Worm (Caenorhabditis elegans): ENCODE data around the gene Y49F6A.11.

Y49F6A.11 gene

DNA sequence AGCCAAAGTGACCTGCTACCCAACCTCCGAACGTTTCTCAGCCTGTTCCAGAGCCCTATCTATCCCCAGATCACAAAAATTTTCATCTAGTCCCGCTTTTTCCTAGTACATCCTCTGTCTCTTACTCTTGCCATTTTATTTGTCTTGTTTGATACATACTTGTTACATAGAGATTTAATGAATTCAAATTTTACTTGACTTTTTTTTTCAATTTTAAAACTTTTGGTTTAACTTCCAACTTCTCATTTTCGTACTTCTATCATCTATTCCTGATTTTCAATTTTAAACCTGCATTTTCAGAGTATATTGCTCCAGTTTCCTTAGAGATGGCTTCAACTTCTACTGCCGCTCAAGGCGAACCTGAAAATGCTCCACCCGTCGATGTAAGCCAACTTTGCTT lies 28.3 kb upstream of the Y49F6A.11 start, which contains the start of gene M151.3:
Gene M151.3 (plus strand): TSS at position 301 of the 400 bp plus-strand sequence.
- TF ChIP-seq ztf-6 (GFP tag; IDR thresholded peaks at IDR 0.05) = no peak

DNA sequence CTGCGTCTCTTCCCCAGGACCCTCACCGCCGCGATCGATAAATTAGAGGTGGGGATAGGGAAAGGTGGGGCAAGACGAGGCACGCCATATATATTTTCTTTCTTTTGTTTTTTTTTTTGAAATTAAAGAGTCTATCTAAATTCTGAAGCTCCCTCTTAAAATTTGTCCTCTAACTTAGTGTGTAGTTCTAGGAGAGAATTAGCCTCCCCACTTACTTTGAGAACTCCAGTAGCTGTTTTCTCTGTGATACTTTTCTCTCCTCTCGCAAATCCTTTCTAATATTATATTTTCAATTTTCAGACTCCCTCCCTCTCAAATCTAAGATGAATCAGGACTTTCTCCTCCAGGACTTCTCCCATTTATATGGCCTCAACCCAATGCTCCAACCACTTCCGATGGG lies 23.4 kb upstream of the Y49F6A.11 start, which contains the start of gene M151.7:
Gene M151.7 (plus strand): TSS at position 301 of the 400 bp plus-strand sequence.
- no peak for TF ChIP-seq nhr-27 (tag; optimal IDR thresholded peaks at IDR 0.05)

DNA sequence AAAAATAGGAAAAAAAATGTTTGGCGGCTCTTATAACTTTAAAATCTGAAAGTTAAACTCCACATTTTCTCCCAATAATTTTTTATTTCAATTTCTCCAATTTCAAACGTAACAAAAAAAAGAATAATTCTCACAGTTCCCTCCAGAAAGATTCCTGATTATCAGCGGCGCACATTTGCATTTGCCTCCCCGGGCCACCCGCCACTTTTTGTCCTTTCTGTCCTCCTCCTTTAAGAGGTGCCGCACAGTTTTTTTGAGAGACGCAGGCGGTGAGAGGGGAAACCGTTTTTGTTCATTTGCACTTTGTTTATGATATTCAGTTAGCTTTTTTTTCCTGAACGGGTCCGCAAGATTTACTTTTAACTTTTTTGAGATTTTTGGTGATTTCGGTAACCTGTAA lies 22.2 kb upstream of the Y49F6A.11 start:
- TF ChIP-seq aptf-2 (GFP tag; conservative IDR thresholded peaks at IDR 0.05) (peak; percentile 56; the same call in 1 of the 2 replicates), madf-8 (GFP tag; conservative IDR thresholded peaks at IDR 0.05) (0 out of 2 replicates have a peak, but pooled peaks have one; percentile 20), dpl-1 (GFP tag; optimal IDR thresholded peaks at IDR 0.05) (peak; percentile 24), sptf-2 (GFP tag; optimal IDR thresholded peaks at IDR 0.05) (no peak), madf-6 (GFP tag; IDR thresholded peaks at IDR 0.05) (peak; percentile 36; the same call in 1 of the 2 replicates), Y53F4B.3 (GFP tag; IDR thresholded peaks at IDR 0.05) (no peak), efl-1 (GFP tag; optimal IDR thresholded peaks at IDR 0.05) (peak; percentile 66)

DNA sequence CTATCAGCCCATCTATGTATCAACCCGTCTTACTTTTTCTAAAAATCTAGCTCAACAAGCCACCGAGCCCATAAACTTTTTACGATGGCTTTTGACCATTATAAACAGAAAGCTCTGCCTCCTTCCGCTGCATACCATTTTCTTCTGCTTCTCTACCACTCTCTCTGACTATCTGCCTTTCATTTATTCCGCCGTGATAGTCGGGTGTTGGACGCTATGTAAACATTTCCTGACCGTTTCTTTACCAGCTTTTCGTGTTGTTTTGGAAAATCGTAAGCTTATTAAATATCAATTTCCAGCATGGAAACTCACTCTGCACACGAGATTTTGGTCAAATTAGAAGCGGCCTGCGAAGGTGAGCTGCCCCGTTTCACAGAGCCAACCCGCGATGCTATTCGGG lies 18.9 kb upstream of the Y49F6A.11 start, which contains the start of gene F40E12.1:
Gene F40E12.1 (plus strand): TSS at position 301 of the 400 bp plus-strand sequence.
- no peak for TF ChIP-seq Y56A3A.18 (GFP tag; IDR thresholded peaks at IDR 0.05)
- TF ChIP-seq tbp1 (GFP tag; optimal IDR thresholded peaks at IDR 0.05) = no peak
- TF ChIP-seq B0035.1 (tag; optimal IDR thresholded peaks at IDR 0.05) = no peak
- TF ChIP-seq fkh-3 (tag; optimal IDR thresholded peaks at IDR 0.05) = no peak
- no peak for TF ChIP-seq hmg-1.2 (GFP tag; IDR thresholded peaks at IDR 0.05)
- no peak for TF ChIP-seq unc-62 (GFP tag; optimal IDR thresholded peaks at IDR 0.05)
- TF ChIP-seq hlh-26 (GFP tag; conservative IDR thresholded peaks at IDR 0.05) = no peak
- no peak for TF ChIP-seq die-1 (tag; optimal IDR thresholded peaks at IDR 0.05)

DNA sequence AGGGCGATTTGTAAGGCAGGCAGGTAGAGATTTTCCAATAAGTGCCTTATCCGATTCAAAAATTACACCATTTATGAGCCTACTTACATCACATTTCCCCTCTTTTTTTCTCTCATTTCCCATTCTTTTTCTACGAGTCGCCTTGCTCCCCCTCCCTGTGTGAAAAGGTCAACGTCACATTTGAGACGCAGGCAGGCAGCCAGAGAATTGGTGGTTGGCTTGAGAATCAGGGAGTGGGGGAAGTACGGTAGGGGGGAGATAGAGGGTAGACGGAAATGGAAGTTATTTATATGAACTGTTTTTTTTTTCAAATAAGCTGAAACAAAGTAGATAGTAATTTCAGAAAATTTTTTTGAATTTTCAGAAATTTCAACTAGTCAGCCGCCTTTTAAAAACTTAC lies 18.0 kb upstream of the Y49F6A.11 start:
- TF ChIP-seq nfyb-1 (GFP tag; IDR thresholded peaks at IDR 0.05) = peak; percentile 78
- TF ChIP-seq egl-44 (GFP tag; IDR thresholded peaks at IDR 0.05) = no peak

DNA sequence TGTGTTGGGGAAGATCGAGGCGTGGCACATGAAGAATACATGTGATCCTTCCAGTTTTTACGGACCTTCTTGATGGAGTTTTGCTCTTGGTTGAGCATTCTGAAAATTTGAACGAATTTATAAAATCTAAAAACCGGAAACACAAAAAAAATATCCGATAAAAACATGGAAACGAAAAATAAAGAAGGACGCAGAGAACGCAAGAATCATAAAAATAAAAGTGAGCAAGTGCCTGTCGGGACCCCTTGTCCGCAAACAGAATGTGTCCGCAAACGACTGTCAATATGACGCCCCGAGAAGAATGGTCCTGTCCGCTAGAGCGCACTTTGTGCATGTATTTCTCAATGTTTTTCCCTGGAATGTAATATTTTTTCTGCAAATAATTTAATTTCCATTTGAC lies 11.1 kb upstream of the Y49F6A.11 start, which contains the start of gene Y49F6A.5:
Gene Y49F6A.5 (minus strand): TSS at position 101 of the 400 bp plus-strand sequence.
- TF ChIP-seq efl-1 (GFP tag; optimal IDR thresholded peaks at IDR 0.05) (peak; percentile 15), pha-4 (tag; optimal IDR thresholded peaks at IDR 0.05) (no peak)

DNA sequence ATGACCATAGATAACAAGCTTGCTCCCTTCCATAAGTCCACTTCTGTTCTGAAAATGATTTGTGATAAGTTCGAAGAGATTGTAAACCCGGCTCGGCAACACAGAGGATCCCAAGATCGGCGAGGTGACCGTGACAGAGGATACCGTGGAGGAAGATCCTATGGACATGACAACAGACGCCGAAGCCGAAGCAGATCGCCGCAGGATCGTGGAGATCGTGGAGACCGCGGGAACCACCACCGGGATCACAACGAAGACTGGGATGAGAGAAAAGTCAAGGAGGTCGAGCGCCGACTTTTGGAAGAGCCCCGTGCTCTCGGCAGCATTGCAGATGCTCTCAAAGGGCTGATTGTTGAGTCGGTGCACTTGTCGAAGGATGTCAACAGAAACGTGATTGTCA lies 6.0 kb upstream of the Y49F6A.11 start:
- no peak for TF ChIP-seq madf-6 (GFP tag; IDR thresholded peaks at IDR 0.05)
- peak; percentile 71; the same call in 1 of the 2 replicates for TF ChIP-seq zfh-2 (GFP tag; conservative IDR thresholded peaks at IDR 0.05)

DNA sequence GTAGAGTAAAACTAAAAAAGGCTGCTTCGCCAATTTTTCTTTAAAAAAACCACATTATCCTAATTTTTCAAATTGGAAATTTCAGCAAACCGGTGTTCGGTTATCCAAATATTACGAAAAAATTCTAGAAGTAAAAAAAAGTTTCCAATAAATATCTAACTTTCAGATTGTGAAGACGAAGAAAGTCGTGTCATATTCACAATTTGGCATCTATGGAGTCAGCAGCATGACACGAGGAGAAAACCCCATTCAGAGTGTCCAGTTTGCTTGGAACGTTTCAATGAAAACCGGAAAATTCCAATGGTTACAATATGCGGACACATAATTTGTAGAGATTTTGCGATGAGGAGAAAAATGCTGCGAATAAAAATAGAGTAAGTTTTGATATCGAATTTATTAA lies 3.3 kb downstream of the Y49F6A.11 start, which contains the start of gene Y49F6A.12:
Gene Y49F6A.12 (plus strand): TSS at position 301 of the 400 bp plus-strand sequence.
- TF ChIP-seq F23B12.7 (tag; optimal IDR thresholded peaks at IDR 0.05; ENCODE audit: insufficient read depth) (no peak), lin-26 (GFP tag; IDR thresholded peaks at IDR 0.05) (no peak), xnd-1 (tag; optimal IDR thresholded peaks at IDR 0.05) (no peak), atf-7 (tag; optimal IDR thresholded peaks at IDR 0.05) (no peak), ztf-3 (GFP tag; optimal IDR thresholded peaks at IDR 0.05) (no peak), egl-44 (GFP tag; IDR thresholded peaks at IDR 0.05) (no peak), C06A6.2 (GFP tag; conservative IDR thresholded peaks at IDR 0.05) (no peak), F57C9.4 (tag; optimal IDR thresholded peaks at IDR 0.05) (no peak), tbx-9 (tag; optimal IDR thresholded peaks at IDR 0.05; ENCODE audit: borderline replicate concordance) (no peak), aptf-2 (GFP tag; conservative IDR thresholded peaks at IDR 0.05) (no peak), D2030.7 (GFP tag; IDR thresholded peaks at IDR 0.05) (no peak), dpl-1 (GFP tag; optimal IDR thresholded peaks at IDR 0.05) (no peak), lsl-1 (GFP tag; optimal IDR thresholded peaks at IDR 0.05) (no peak), mes-4 (tag; optimal IDR thresholded peaks at IDR 0.05) (no peak), Y95B8A.8 (GFP tag; IDR thresholded peaks at IDR 0.05) (no peak), F52B5.7 (tag; optimal IDR thresholded peaks at IDR 0.05) (no peak), B0261.1 (tag; optimal IDR thresholded peaks at IDR 0.05) (no peak)

Data from whole organism, young adult.